Worm (Caenorhabditis elegans): ENCODE results near the gene pigq-1.

The pigq-1 gene

DNA sequence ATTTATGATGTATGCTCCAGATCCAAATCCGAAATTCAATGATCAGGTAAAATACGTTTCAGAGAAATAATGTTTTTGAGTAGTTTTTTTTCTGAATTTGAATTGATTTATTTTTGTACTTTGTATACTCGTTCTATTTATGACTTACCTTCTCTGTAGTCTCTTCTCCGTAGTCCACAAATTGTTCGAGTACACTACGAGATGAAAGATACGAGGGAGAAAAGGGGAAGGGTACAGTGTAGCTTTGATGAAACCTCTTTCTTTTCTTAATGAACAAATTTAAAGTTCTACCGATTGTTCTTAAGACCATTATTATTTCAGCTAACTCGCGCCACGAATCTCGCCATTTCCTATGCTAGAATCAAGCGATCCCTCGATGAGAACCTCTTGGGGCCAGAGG is 33.0 kb upstream of the pigq-1 start (continued):
- no peak for TF ChIP-seq madf-9 (GFP tag; conservative IDR thresholded peaks at IDR 0.05)
- no peak for TF ChIP-seq egl-43 (GFP tag; IDR thresholded peaks at IDR 0.05)
- TF ChIP-seq fos-1 (tag; optimal IDR thresholded peaks at IDR 0.05): no peak
- TF ChIP-seq nhr-76 (tag; optimal IDR thresholded peaks at IDR 0.05): no peak
- TF ChIP-seq nhr-10 (tag; optimal IDR thresholded peaks at IDR 0.05): no peak
- TF ChIP-seq snpc-4 (tag; optimal IDR thresholded peaks at IDR 0.05): no peak
- TF ChIP-seq dpl-1 (GFP tag; optimal IDR thresholded peaks at IDR 0.05): no peak
- no peak for TF ChIP-seq tra-1 (GFP tag; IDR thresholded peaks at IDR 0.05)
- no peak for TF ChIP-seq daf-16 (GFP tag; optimal IDR thresholded peaks at IDR 0.05)
- peak; percentile 41 for TF ChIP-seq daf-16 (tag; optimal IDR thresholded peaks at IDR 0.05)
- no peak for TF ChIP-seq nhr-41 (GFP tag; IDR thresholded peaks at IDR 0.05)
- TF ChIP-seq lin-15B (tag; optimal IDR thresholded peaks at IDR 0.05): no peak
- TF ChIP-seq attf-4 (tag; optimal IDR thresholded peaks at IDR 0.05): no peak
- no peak for TF ChIP-seq zfp-3 (GFP tag; conservative IDR thresholded peaks at IDR 0.05)
- TF ChIP-seq sdz-12 (GFP tag; optimal IDR thresholded peaks at IDR 0.05): no peak
- TF ChIP-seq R02D3.7 (tag; optimal IDR thresholded peaks at IDR 0.05): no peak
- TF ChIP-seq daf-12 (tag; optimal IDR thresholded peaks at IDR 0.05): no peak
- no peak for TF ChIP-seq cey-2 (tag; optimal IDR thresholded peaks at IDR 0.05; ENCODE audit: borderline replicate concordance, insufficient read depth)
- no peak for TF ChIP-seq nhr-48 (tag; optimal IDR thresholded peaks at IDR 0.05)
- TF ChIP-seq mxl-2 (GFP tag; conservative IDR thresholded peaks at IDR 0.05): no peak
- no peak for TF ChIP-seq rbr-2 (tag; optimal IDR thresholded peaks at IDR 0.05)
- no peak for TF ChIP-seq nhr-102 (tag; optimal IDR thresholded peaks at IDR 0.05)
- TF ChIP-seq ztf-7 (tag; optimal IDR thresholded peaks at IDR 0.05): no peak
- no peak for TF ChIP-seq zfp-2 (tag; optimal IDR thresholded peaks at IDR 0.05)
- peak; percentile 99 for TF ChIP-seq nhr-28 (tag; optimal IDR thresholded peaks at IDR 0.05)
- TF ChIP-seq zag-1 (tag; optimal IDR thresholded peaks at IDR 0.05): no peak
- no peak for TF ChIP-seq hmg-1.1 (GFP tag; IDR thresholded peaks at IDR 0.05)
- no peak for TF ChIP-seq mdl-1 (tag; optimal IDR thresholded peaks at IDR 0.05)
- TF ChIP-seq ztf-11 (tag; optimal IDR thresholded peaks at IDR 0.05): no peak
- TF ChIP-seq nhr-111 (GFP tag; optimal IDR thresholded peaks at IDR 0.05): no peak

DNA sequence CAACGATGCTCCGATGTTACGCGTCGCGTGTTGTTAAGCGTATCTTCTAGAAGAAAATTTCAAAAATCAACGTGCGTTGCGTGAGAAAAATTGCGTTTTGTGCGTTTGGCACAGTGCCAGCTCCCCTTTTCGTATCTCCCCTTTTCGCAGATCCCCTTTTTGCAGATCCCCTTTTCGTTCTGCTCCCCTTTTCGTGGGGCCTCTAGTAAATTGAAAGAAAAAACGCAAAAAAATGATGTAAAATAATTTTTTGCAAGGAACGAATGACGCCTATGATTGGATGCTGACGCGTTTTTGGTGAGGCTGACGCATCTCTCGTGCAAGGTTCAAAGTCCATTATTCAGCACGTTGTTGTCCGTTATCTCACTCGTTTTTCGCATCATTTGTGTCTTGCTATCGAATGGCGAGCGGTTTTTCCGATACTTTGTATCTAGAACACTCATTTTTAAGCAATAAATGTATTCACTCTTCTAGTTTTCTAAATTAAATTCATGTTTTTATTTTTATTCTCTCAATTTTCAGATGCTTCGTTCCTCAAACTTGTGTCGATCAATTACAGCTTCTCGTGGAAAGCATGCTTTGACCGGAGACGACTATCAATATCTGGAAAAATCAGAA is 32.2 kb upstream of the pigq-1 start, which contains the start of gene cpt-2:
Gene cpt-2 (plus strand): TSS at position 523 of the 618 bp plus-strand sequence.
- TF ChIP-seq lin-1 (GFP tag; IDR thresholded peaks at IDR 0.05): peak; percentile 77
- TF ChIP-seq mxl-2 (GFP tag; conservative IDR thresholded peaks at IDR 0.05): peak; percentile 60; the same call in 1 of the 2 replicates
- peak in 1 of 2 experiments; percentile 52 for TF ChIP-seq ZK546.5 (tag; optimal IDR thresholded peaks at IDR 0.05)
- peak; percentile 76 for TF ChIP-seq duxl-1 (tag; optimal IDR thresholded peaks at IDR 0.05; ENCODE audit: poor library complexity)
- TF ChIP-seq set-16 (GFP tag; IDR thresholded peaks at IDR 0.05): peak; percentile 40; the same call in 1 of the 2 replicates
- TF ChIP-seq rbr-2 (tag; optimal IDR thresholded peaks at IDR 0.05): peak; percentile 88
- peak; percentile 85 for TF ChIP-seq mdt-29 (GFP tag; IDR thresholded peaks at IDR 0.05)
- peak; percentile 90 for TF ChIP-seq arid-1 (GFP tag; conservative IDR thresholded peaks at IDR 0.05)
- peak; percentile 59; the same call in 1 of the 2 replicates for TF ChIP-seq lim-7 (GFP tag; IDR thresholded peaks at IDR 0.05)
- TF ChIP-seq lin-29 (GFP tag; IDR thresholded peaks at IDR 0.05): peak; percentile 79
- TF ChIP-seq unc-130 (GFP tag; optimal IDR thresholded peaks at IDR 0.05): peak; percentile 46
- TF ChIP-seq Y48G9A.11 (GFP tag; IDR thresholded peaks at IDR 0.05): peak; percentile 90
- peak; percentile 74 for TF ChIP-seq F37D6.2 (tag; optimal IDR thresholded peaks at IDR 0.05)
- peak; percentile 5 to 77 for TF ChIP-seq mdl-1 (tag; optimal IDR thresholded peaks at IDR 0.05)
- TF ChIP-seq tra-1 (GFP tag; IDR thresholded peaks at IDR 0.05): peak; percentile 90
- peak; percentile 82 for TF ChIP-seq snpc-1.2 (GFP tag; IDR thresholded peaks at IDR 0.05)
- TF ChIP-seq dmd-9 (GFP tag; IDR thresholded peaks at IDR 0.05): peak; percentile 91
- TF ChIP-seq saeg-2 (GFP tag; IDR thresholded peaks at IDR 0.05): 0 out of 2 replicates have a peak, but pooled peaks have one; percentile 43
- TF ChIP-seq mep-1 (tag; optimal IDR thresholded peaks at IDR 0.05): peak; percentile 86
- TF ChIP-seq dve-1 (tag; optimal IDR thresholded peaks at IDR 0.05; ENCODE audit: insufficient read depth): peak; percentile 92
- TF ChIP-seq pqm-1 (tag; optimal IDR thresholded peaks at IDR 0.05): peak; percentile 35
- TF ChIP-seq T20F7.1 (GFP tag; optimal IDR thresholded peaks at IDR 0.05): peak; percentile 79
- TF ChIP-seq ceh-44 (GFP tag; IDR thresholded peaks at IDR 0.05): peak; percentile 86
- peak; percentile 91 for TF ChIP-seq nhr-77 (tag; optimal IDR thresholded peaks at IDR 0.05)
- TF ChIP-seq madf-5 (GFP tag; IDR thresholded peaks at IDR 0.05): 0 out of 4 replicates have a peak, but pooled peaks of 1 of the 2 experiments have one; percentile 58
